Fruit fly (Drosophila melanogaster) whole organism, embryonic: ENCODE results near the gene CG10324.

Experiments used
- BtbVII ChIP-seq: fragments of 200-800 bp; sonication (Bioruptor generic); optimal IDR thresholded peaks from 3 replicates; lab custom pipeline; 2017; ENCODE audit warnings: missing biosample characterization, mild to moderate bottlenecking, missing genetic modification characterization
- CG10147 ChIP-seq: fragments of 200-800 bp; sonication (Bioruptor generic); optimal IDR thresholded peaks from 2 replicates; lab custom pipeline; 2019; ENCODE audit warnings: missing biosample characterization, mild to moderate bottlenecking, missing genetic modification characterization, moderate library complexity
- CG10267 ChIP-seq: fragments of 200-800 bp; sonication (Bioruptor generic); optimal IDR thresholded peaks from 2 replicates; lab custom pipeline; 2018; ENCODE audit warnings: missing biosample characterization, mild to moderate bottlenecking, missing genetic modification characterization, moderate library complexity
- CG10959 ChIP-seq: fragments of 200-800 bp; sonication (Bioruptor generic); IDR thresholded peaks from 2 replicates; pipeline ENCODE4 v1.3.6; 2022; ENCODE audit warnings: missing biosample characterization, missing genetic modification characterization
- CG10979 ChIP-seq: fragments of 200-800 bp; sonication (Bioruptor generic); optimal IDR thresholded peaks from 2 replicates; lab custom pipeline; 2018; ENCODE audit warnings: missing biosample characterization, mild to moderate bottlenecking, missing genetic modification characterization, moderate library complexity
- CG11456 ChIP-seq: fragments of 200-800 bp; sonication (Bioruptor generic); IDR thresholded peaks from 3 replicates; pipeline ENCODE4 v1.3.6; 2022; ENCODE audit warnings: missing biosample characterization, missing genetic modification characterization
- CG13424 ChIP-seq: fragments of 200-800 bp; sonication (Bioruptor generic); optimal IDR thresholded peaks from 2 replicates; lab custom pipeline; 2019; ENCODE audit warnings: missing biosample characterization, mild to moderate bottlenecking, missing genetic modification characterization, moderate library complexity
- CG15011 ChIP-seq: fragments of 200-800 bp; sonication (Bioruptor generic); optimal IDR thresholded peaks from 3 replicates; lab custom pipeline; 2018; ENCODE audit warnings: missing biosample characterization, mild to moderate bottlenecking, missing genetic modification characterization
- CG16779 ChIP-seq: fragments of 200-800 bp; sonication (Bioruptor generic); IDR thresholded peaks from 2 replicates; pipeline ENCODE4 v1.3.6; 2022; ENCODE audit warnings: missing biosample characterization, missing genetic modification characterization
- CG18764 ChIP-seq: fragments of 200-800 bp; sonication (Bioruptor generic); optimal IDR thresholded peaks from 3 replicates; lab custom pipeline; 2016; ENCODE audit warnings: missing biosample characterization, missing genetic modification characterization
- CG2116 ChIP-seq: fragments of 200-800 bp; sonication (Bioruptor generic); optimal IDR thresholded peaks from 3 replicates; lab custom pipeline; 2018; ENCODE audit warnings: missing biosample characterization, mild to moderate bottlenecking, missing genetic modification characterization
- CG2199 ChIP-seq: fragments of 200-800 bp; sonication (Bioruptor generic); IDR thresholded peaks from 3 replicates; pipeline ENCODE4 v1.3.6; 2022; ENCODE audit warnings: missing biosample characterization, missing genetic modification characterization
- CG34224 ChIP-seq: fragments of 200-800 bp; sonication (Bioruptor generic); IDR thresholded peaks from 3 replicates; pipeline ENCODE4 v1.3.6; 2022; ENCODE audit warnings: missing biosample characterization, missing genetic modification characterization; ENCODE audit not compliant: partially characterized antibody
- CG4360 ChIP-seq: fragments of 200-800 bp; sonication (Bioruptor generic); IDR thresholded peaks from 2 replicates; pipeline ENCODE4 v1.3.6; 2022; ENCODE audit warnings: missing biosample characterization, missing genetic modification characterization
- CG5245 ChIP-seq: fragments of 200-800 bp; sonication (Bioruptor generic); optimal IDR thresholded peaks from 3 replicates; lab custom pipeline; 2016; ENCODE audit warnings: missing biosample characterization, missing genetic modification characterization
- CG6175 ChIP-seq: fragments of 200-800 bp; sonication (Bioruptor generic); IDR thresholded peaks from 3 replicates; pipeline ENCODE4 v1.3.6; 2022; ENCODE audit warnings: missing biosample characterization, missing genetic modification characterization
- CG6683 ChIP-seq: fragments of 200-800 bp; sonication (Bioruptor generic); optimal IDR thresholded peaks from 2 replicates; lab custom pipeline; 2017; ENCODE audit warnings: missing biosample characterization, mild to moderate bottlenecking, missing genetic modification characterization, missing genetic modification reagents
- CG6689 ChIP-seq: fragments of 200-800 bp; sonication (Bioruptor generic); IDR thresholded peaks from 2 replicates; pipeline ENCODE4 v1.3.6; 2022; ENCODE audit warnings: missing biosample characterization, missing genetic modification characterization
- CG6854 ChIP-seq: fragments of 200-800 bp; sonication (Bioruptor generic); optimal IDR thresholded peaks from 3 replicates; lab custom pipeline; 2017; ENCODE audit warnings: missing biosample characterization, mild to moderate bottlenecking, missing genetic modification characterization
- CG7556 ChIP-seq: fragments of 200-800 bp; sonication (Bioruptor generic); optimal IDR thresholded peaks from 2 replicates; lab custom pipeline; 2017; ENCODE audit warnings: missing biosample characterization, mild to moderate bottlenecking, missing genetic modification characterization
- CG8765 ChIP-seq: fragments of 200-800 bp; sonication (Bioruptor generic); IDR thresholded peaks from 2 replicates; pipeline ENCODE4 v1.3.6; 2022; ENCODE audit warnings: missing biosample characterization, missing genetic modification characterization
- CG9876 ChIP-seq: fragments of 200-800 bp; sonication (Bioruptor generic); optimal IDR thresholded peaks from 2 replicates; lab custom pipeline; 2016; ENCODE audit warnings: missing biosample characterization, missing genetic modification characterization
- Dek ChIP-seq: fragments of 200-800 bp; sonication (Bioruptor generic); optimal IDR thresholded peaks from 3 replicates; lab custom pipeline; 2019; ENCODE audit warnings: missing biosample characterization, mild to moderate bottlenecking, missing genetic modification characterization, moderate library complexity
- Dip2 ChIP-seq: fragments of 200-800 bp; sonication (Bioruptor generic); IDR thresholded peaks from 2 replicates; pipeline ENCODE4 v1.3.6; 2022; ENCODE audit warnings: missing biosample characterization, missing genetic modification characterization
- HLH4C ChIP-seq: fragments of 200-800 bp; sonication (Bioruptor generic); IDR thresholded peaks from 3 replicates; pipeline ENCODE4 v1.3.6; 2022; ENCODE audit warnings: missing biosample characterization, missing genetic modification characterization; ENCODE audit not compliant: partially characterized antibody
- Nf-YC ChIP-seq: fragments of 200-800 bp; optimal IDR thresholded peaks from 3 replicates; lab custom pipeline; 2019; ENCODE audit warnings: missing biosample characterization, mild to moderate bottlenecking, missing genetic modification characterization, moderate library complexity
- Rx ChIP-seq: fragments of 200-800 bp; sonication (Bioruptor generic); IDR thresholded peaks from 2 replicates; pipeline ENCODE4 v1.3.6; 2022; ENCODE audit warnings: missing biosample characterization, missing genetic modification characterization
- Side ChIP-seq: fragments of 200-800 bp; sonication (Bioruptor generic); optimal IDR thresholded peaks from 2 replicates; lab custom pipeline; 2016; ENCODE audit warnings: missing biosample characterization, missing genetic modification characterization
- Sry-β ChIP-seq: fragments of 200-800 bp; sonication (Bioruptor generic); optimal IDR thresholded peaks from 2 replicates; lab custom pipeline; 2018; ENCODE audit warnings: missing biosample characterization, mild to moderate bottlenecking, missing genetic modification characterization, moderate library complexity
- Trl ChIP-seq, 3 experiments: fragments of >200 bp in 2 of 3; fragments of 200-800 bp in 1 of 3; sonication (Bioruptor generic) in 1 of 3; optimal IDR thresholded peaks; 2 replicates in 1 of 3; 3 replicates in 2 of 3; lab custom pipeline; 2016 to 2017; ENCODE audit warnings: missing biosample characterization in 1 of 3, missing genetic modification characterization in 1 of 3
- Xrp1 ChIP-seq: fragments of 200-800 bp; sonication (Bioruptor generic); IDR thresholded peaks from 2 replicates; pipeline ENCODE4 v1.3.6; 2022; ENCODE audit warnings: missing biosample characterization, missing genetic modification characterization
- ato ChIP-seq: fragments of 200-800 bp; sonication (Bioruptor generic); IDR thresholded peaks from 2 replicates; pipeline ENCODE4 v1.3.6; 2022; ENCODE audit warnings: missing biosample characterization, missing genetic modification characterization; ENCODE audit not compliant: partially characterized antibody
- bsh ChIP-seq, 2 experiments: fragments of 200-800 bp; sonication (Bioruptor generic); optimal IDR thresholded peaks; 2 replicates each; lab custom pipeline; 2017 to 2018; ENCODE audit warnings: mild to moderate bottlenecking in 2 of 2, missing biosample characterization in 2 of 2, missing genetic modification characterization in 2 of 2, moderate library complexity in 1 of 2
- cg ChIP-seq: fragments of 200-800 bp; sonication (Bioruptor generic); optimal IDR thresholded peaks from 3 replicates; lab custom pipeline; 2019; ENCODE audit warnings: missing biosample characterization, mild to moderate bottlenecking, missing genetic modification characterization, moderate library complexity
- fd96Cb ChIP-seq: fragments of 200-800 bp; sonication (Bioruptor generic); optimal IDR thresholded peaks from 2 replicates; lab custom pipeline; 2018; ENCODE audit warnings: missing biosample characterization, mild to moderate bottlenecking, missing genetic modification characterization, moderate library complexity
- grau ChIP-seq: fragments of 200-800 bp; optimal IDR thresholded peaks from 3 replicates; lab custom pipeline; 2019; ENCODE audit warnings: missing biosample characterization, mild to moderate bottlenecking, missing genetic modification characterization, moderate library complexity
- grn ChIP-seq: fragments of 200-800 bp; sonication (Bioruptor generic); optimal IDR thresholded peaks from 3 replicates; lab custom pipeline; 2017; ENCODE audit warnings: missing biosample characterization, missing genetic modification characterization
- gro ChIP-seq: fragments of 200-800 bp; sonication (Bioruptor generic); optimal IDR thresholded peaks from 2 replicates; lab custom pipeline; 2016; ENCODE audit warnings: missing biosample characterization, missing genetic modification characterization
- phol ChIP-seq: fragments of 200-800 bp; sonication (Bioruptor generic); optimal IDR thresholded peaks from 3 replicates; lab custom pipeline; 2018; ENCODE audit warnings: missing biosample characterization, mild to moderate bottlenecking, missing genetic modification characterization, moderate library complexity
- prd ChIP-seq, 3 experiments: fragments of >200 bp in 2 of 3; fragments of 200-800 bp in 1 of 3; sonication (Bioruptor generic) in 1 of 3; optimal IDR thresholded peaks in 2 of 3; IDR thresholded peaks in 1 of 3; 2 replicates in 2 of 3; 3 replicates in 1 of 3; pipeline versions ENCODE4 v1.3.6 to Lab custom; 2017 to 2022; ENCODE audit warnings: missing biosample characterization in 1 of 3, missing genetic modification characterization in 1 of 3
- row ChIP-seq: fragments of 200-800 bp; sonication (Bioruptor generic); IDR thresholded peaks from 3 replicates; pipeline ENCODE4 v1.3.6; 2022; ENCODE audit warnings: missing biosample characterization, missing genetic modification characterization
- schlank ChIP-seq: fragments of 200-800 bp; sonication (Bioruptor generic); optimal IDR thresholded peaks from 2 replicates; lab custom pipeline; 2018; ENCODE audit warnings: missing biosample characterization, mild to moderate bottlenecking, missing genetic modification characterization
- sens ChIP-seq: fragments of 200-800 bp; sonication (Bioruptor generic); peaks from one replicate; lab custom pipeline; 2016; ENCODE audit warnings: missing biosample characterization, missing genetic modification characterization
- shn ChIP-seq: fragments of 200-800 bp; sonication (Bioruptor generic); optimal IDR thresholded peaks from 3 replicates; lab custom pipeline; 2016; ENCODE audit warnings: missing biosample characterization, missing genetic modification characterization
- sima ChIP-seq: fragments of 200-800 bp; sonication (Bioruptor generic); optimal IDR thresholded peaks from 2 replicates; lab custom pipeline; 2016; ENCODE audit warnings: missing biosample characterization, missing genetic modification characterization
- sisA ChIP-seq: fragments of 200-800 bp; sonication (Bioruptor generic); IDR thresholded peaks from 2 replicates; pipeline ENCODE4 v1.3.6; 2022; ENCODE audit warnings: missing biosample characterization, missing genetic modification characterization
- tgo ChIP-seq: fragments of 200-800 bp; sonication (Bioruptor generic); IDR thresholded peaks from 3 replicates; pipeline ENCODE4 v1.3.6; 2022; ENCODE audit warnings: missing biosample characterization, missing genetic modification characterization
- tin ChIP-seq: fragments of 200-800 bp; sonication (Bioruptor generic); optimal IDR thresholded peaks from 3 replicates; lab custom pipeline; 2016; ENCODE audit warnings: missing biosample characterization, missing genetic modification characterization
- trem ChIP-seq: fragments of 200-800 bp; optimal IDR thresholded peaks from 3 replicates; lab custom pipeline; 2019; ENCODE audit warnings: missing biosample characterization, mild to moderate bottlenecking, missing genetic modification characterization, moderate library complexity
- zf30C ChIP-seq: fragments of 200-800 bp; sonication (Bioruptor generic); optimal IDR thresholded peaks from 3 replicates; lab custom pipeline; 2018; ENCODE audit warnings: missing biosample characterization, mild to moderate bottlenecking, missing genetic modification characterization

The CG10324 gene

DNA sequence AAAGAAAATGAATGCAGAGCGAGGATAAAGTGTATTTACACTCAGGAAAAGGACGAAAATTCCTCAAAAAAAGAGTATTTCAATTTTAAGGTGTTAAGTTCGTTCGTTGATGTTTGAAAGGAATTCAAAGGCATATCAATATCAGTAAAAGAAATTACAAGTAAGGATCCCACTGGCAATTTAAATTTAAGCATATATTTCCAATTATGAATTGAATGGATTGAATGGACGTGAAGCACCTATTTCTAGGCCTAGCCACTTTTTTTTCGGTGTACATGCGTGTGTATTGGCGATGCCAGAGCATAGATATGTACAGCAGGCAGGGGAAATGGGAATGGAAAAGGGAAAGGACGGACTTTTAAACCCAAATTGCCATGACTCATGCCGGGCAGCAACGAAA, 16.2 kb downstream of the CG10324 start (continued):
- TF ChIP-seq CG13424 (tag; lab: Kevin White, UChicago) (peak; percentile 24), fd96Cb (peak; percentile 1), row (peak; percentile 53), CG4360 (GFP tag; lab: Robert Waterston, UW) (no peak), prd (optimal IDR thresholded peaks at IDR 0.05; lab: Kevin White, UChicago) (no peak), prd (GFP tag; IDR thresholded peaks at IDR 0.05; lab: Robert Waterston, UW) (peak; percentile 54; the same call in 2 of the 3 replicates), CG6689 (GFP tag; lab: Robert Waterston, UW) (no peak), CG6854 (GFP tag; lab: Kevin White, UChicago) (no peak), CG15011 (GFP tag; lab: Kevin White, UChicago) (no peak), Sry-β (no peak), sima (GFP tag; lab: Kevin White, UChicago) (no peak), CG10267 (tag; lab: Kevin White, UChicago) (peak; percentile 53), Side (GFP tag; lab: Kevin White, UChicago) (peak; percentile 7), CG7556 (GFP tag; lab: Kevin White, UChicago) (peak; percentile 47), CG10959 (GFP tag; lab: Robert Waterston, UW) (0 out of 2 replicates have a peak, but pooled peaks have one; percentile 19), Dek (tag; lab: Kevin White, UChicago) (no peak), CG2116 (GFP tag; lab: Kevin White, UChicago) (no peak), CG10147 (GFP tag; lab: Kevin White, UChicago) (no peak), Dip2 (no peak), sisA (GFP tag; lab: Robert Waterston, UW) (no peak), CG10979 (tag; lab: Kevin White, UChicago) (peak; percentile 32), shn (GFP tag; lab: Kevin White, UChicago) (no peak), ato (GFP tag; lab: Robert Waterston, UW) (no peak), CG34224 (no peak), schlank (tag; lab: Kevin White, UChicago) (no peak), bsh (GFP tag; optimal IDR thresholded peaks at IDR 0.05; lab: Kevin White, UChicago) (peak in 1 of 2 experiments; percentile 14), CG6683 (no peak), zf30C (peak; percentile 98), CG11456 (GFP tag; lab: Robert Waterston, UW) (no peak), phol (tag; lab: Kevin White, UChicago) (peak; percentile 28), grau (tag; lab: Kevin White, UChicago) (peak; percentile 17), CG6175 (GFP tag; lab: Robert Waterston, UW) (no peak), Xrp1 (peak; percentile 59; the same call in 1 of the 2 replicates), CG16779 (GFP tag; lab: Robert Waterston, UW) (no peak), CG8765 (GFP tag; lab: Robert Waterston, UW) (peak; percentile 20; the same call in 1 of the 2 replicates), cg (GFP tag; lab: Kevin White, UChicago) (peak; percentile 48), CG9876 (GFP tag; lab: Kevin White, UChicago) (no peak), gro (GFP tag; lab: Kevin White, UChicago) (no peak), Nf-YC (tag; lab: Kevin White, UChicago) (no peak), tgo (no peak), tin (GFP tag; lab: Kevin White, UChicago) (peak; percentile 2), grn (GFP tag; lab: Kevin White, UChicago) (peak; percentile 33), HLH4C (GFP tag; lab: Robert Waterston, UW) (no peak), Rx (no peak), trem (tag; lab: Kevin White, UChicago) (peak; percentile 17), CG18764 (GFP tag; lab: Kevin White, UChicago) (no peak), sens (peak; percentile 66), Trl (optimal IDR thresholded peaks at IDR 0.05; lab: Kevin White, UChicago) (no peak), Trl (GFP tag; optimal IDR thresholded peaks at IDR 0.05; lab: Kevin White, UChicago) (peak; percentile 5), BtbVII (GFP tag; lab: Kevin White, UChicago) (no peak), CG2199 (no peak), CG5245 (GFP tag; lab: Kevin White, UChicago) (no peak)
